Worm (Caenorhabditis elegans): Measurements from ENCODE around the gene fbxb-90.

DNA sequence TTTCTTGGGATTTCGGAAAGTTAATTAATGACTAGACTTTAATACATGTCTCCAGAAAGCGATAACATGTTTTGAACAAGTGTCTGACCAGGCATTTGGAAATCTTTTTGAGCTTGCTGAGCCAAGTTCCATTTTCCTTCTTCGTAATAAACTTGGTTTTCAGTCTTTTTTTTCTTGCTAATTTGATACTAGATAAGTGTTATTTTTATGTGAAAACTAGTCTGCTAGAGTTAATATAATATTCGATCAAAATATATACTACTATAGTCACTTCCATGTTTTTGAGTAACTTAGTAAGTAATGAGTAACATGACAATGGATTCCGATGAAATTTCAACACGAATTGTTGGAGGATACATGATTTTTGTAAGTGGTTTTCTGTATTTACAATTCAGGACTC lies 39.4 kb downstream of the fbxb-90 start, which contains the start of gene srx-110:
- TF ChIP-seq nfya-1 (tag; optimal IDR thresholded peaks at IDR 0.05) (no peak), ceh-24 (tag; optimal IDR thresholded peaks at IDR 0.05) (no peak), sox-4 (tag; optimal IDR thresholded peaks at IDR 0.05) (no peak), ceh-9 (tag; optimal IDR thresholded peaks at IDR 0.05) (no peak), pqm-1 (tag; optimal IDR thresholded peaks at IDR 0.05) (no peak), tbx-7 (tag; optimal IDR thresholded peaks at IDR 0.05) (no peak), ceh-19 (GFP tag; optimal IDR thresholded peaks at IDR 0.05) (no peak)

All from whole organism, late embryonic.